Worm (Caenorhabditis elegans): Measurements from ENCODE around the gene srbc-33.

srbc-33 gene

DNA sequence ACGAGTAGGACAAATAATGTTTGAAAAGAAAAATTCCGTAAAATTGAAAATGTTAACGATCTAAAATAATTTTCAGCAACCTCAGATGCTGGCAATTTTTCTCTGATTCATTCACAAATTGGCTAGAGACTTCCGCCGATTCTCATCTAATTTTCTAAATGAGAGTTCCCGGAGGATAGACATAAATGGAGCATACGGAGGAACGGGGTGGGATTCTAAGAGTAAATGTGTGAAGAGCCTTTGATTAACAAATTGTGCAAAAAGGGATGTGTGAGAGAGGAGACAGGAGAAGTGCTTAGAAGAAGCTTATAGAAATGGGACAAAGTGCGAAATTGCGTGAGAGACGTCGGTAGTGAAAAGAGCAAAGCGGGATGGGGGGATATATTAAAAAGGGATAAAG lies 33.0 kb downstream of the srbc-33 start:
- TF ChIP-seq ceh-16 (tag; optimal IDR thresholded peaks at IDR 0.05): no peak
- TF ChIP-seq zag-1 (tag; optimal IDR thresholded peaks at IDR 0.05): no peak
- TF ChIP-seq sem-4 (tag; optimal IDR thresholded peaks at IDR 0.05): no peak
- TF ChIP-seq nhr-6 (tag; optimal IDR thresholded peaks at IDR 0.05): no peak
- no peak for TF ChIP-seq Y55F3AM.14 (GFP tag; optimal IDR thresholded peaks at IDR 0.05)
- TF ChIP-seq crh-2 (tag; optimal IDR thresholded peaks at IDR 0.05): no peak
- TF ChIP-seq lsy-2 (tag; optimal IDR thresholded peaks at IDR 0.05): no peak
- TF ChIP-seq nhr-10 (tag; optimal IDR thresholded peaks at IDR 0.05): no peak
- TF ChIP-seq nhr-23 (tag; optimal IDR thresholded peaks at IDR 0.05): no peak
- TF ChIP-seq dmd-4 (tag; optimal IDR thresholded peaks at IDR 0.05): no peak
- TF ChIP-seq nhr-25 (tag; optimal IDR thresholded peaks at IDR 0.05): no peak
- TF ChIP-seq gmeb-1 (tag; optimal IDR thresholded peaks at IDR 0.05): no peak
- no peak for TF ChIP-seq snpc-4 (tag; optimal IDR thresholded peaks at IDR 0.05)
- no peak for TF ChIP-seq lin-39 (tag; optimal IDR thresholded peaks at IDR 0.05)
- no peak for TF ChIP-seq skn-1 (tag; optimal IDR thresholded peaks at IDR 0.05)
- TF ChIP-seq unc-39 (tag; optimal IDR thresholded peaks at IDR 0.05): no peak
- no peak for TF ChIP-seq mab-5 (tag; optimal IDR thresholded peaks at IDR 0.05)
- TF ChIP-seq aly-2 (tag; optimal IDR thresholded peaks at IDR 0.05): no peak
- TF ChIP-seq nhr-11 (tag; optimal IDR thresholded peaks at IDR 0.05): no peak
- TF ChIP-seq mdl-1 (tag; optimal IDR thresholded peaks at IDR 0.05): no peak

DNA sequence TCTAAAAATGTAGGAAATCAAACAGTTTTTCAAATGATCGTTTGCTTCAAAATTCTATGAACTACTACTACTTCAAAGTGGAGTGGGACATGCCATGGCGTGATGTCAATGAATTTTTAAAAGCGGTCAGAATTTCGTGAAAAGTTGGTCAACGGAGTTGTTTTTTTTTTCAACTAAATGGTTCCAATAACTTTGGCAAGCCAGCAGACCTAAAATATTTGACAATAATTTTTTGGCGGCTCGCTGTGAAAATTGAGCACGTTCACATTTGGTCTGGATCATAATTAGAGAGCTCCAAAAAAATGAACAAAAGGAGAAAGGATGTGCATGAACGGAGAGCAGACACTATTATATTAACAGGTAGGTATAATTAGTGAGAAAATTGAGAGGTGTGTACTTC lies 34.3 kb downstream of the srbc-33 start:
- TF ChIP-seq sma-9 (GFP tag; optimal IDR thresholded peaks at IDR 0.05) (no peak), sma-9 (tag; optimal IDR thresholded peaks at IDR 0.05) (no peak), sma-3 (GFP tag; optimal IDR thresholded peaks at IDR 0.05) (no peak), nhr-25 (tag; optimal IDR thresholded peaks at IDR 0.05) (no peak), fos-1 (tag; optimal IDR thresholded peaks at IDR 0.05) (no peak), nhr-237 (tag; optimal IDR thresholded peaks at IDR 0.05) (no peak), nhr-23 (tag; optimal IDR thresholded peaks at IDR 0.05) (no peak), egl-27 (tag; optimal IDR thresholded peaks at IDR 0.05) (no peak), nhr-11 (tag; optimal IDR thresholded peaks at IDR 0.05) (no peak)

DNA sequence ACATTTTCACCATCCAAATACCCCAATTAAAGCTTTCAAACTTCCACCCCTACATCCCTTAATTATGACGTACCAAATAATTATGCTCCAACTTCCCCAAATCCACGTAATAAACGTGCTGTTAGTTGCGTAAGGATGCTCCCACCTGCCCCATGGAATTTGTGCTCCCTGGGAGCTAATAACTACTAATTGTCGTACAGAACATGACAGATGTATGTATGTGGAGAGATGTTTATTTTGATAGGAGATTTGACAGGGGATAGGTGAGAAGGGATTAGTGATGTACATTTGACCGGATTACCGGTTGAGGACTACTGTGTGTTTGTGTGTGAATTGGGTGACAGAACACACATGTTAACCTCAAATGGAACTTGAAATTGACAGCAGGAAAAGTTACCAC lies 34.8 kb downstream of the srbc-33 start:
- TF ChIP-seq sem-4 (tag; optimal IDR thresholded peaks at IDR 0.05) (no peak), nhr-129 (tag; optimal IDR thresholded peaks at IDR 0.05) (no peak), aly-2 (tag; optimal IDR thresholded peaks at IDR 0.05) (no peak), alr-1 (tag; optimal IDR thresholded peaks at IDR 0.05) (no peak), ceh-82 (tag; optimal IDR thresholded peaks at IDR 0.05) (no peak), nhr-6 (tag; optimal IDR thresholded peaks at IDR 0.05) (no peak), lsy-2 (tag; optimal IDR thresholded peaks at IDR 0.05) (no peak), lin-13 (GFP tag; optimal IDR thresholded peaks at IDR 0.05) (no peak), snpc-4 (tag; optimal IDR thresholded peaks at IDR 0.05) (no peak), lin-11 (tag; optimal IDR thresholded peaks at IDR 0.05) (no peak), crh-2 (tag; optimal IDR thresholded peaks at IDR 0.05) (no peak), ztf-1 (GFP tag; conservative IDR thresholded peaks at IDR 0.05) (no peak), Y55F3AM.14 (GFP tag; optimal IDR thresholded peaks at IDR 0.05) (no peak), mab-5 (tag; optimal IDR thresholded peaks at IDR 0.05) (no peak), lin-39 (tag; optimal IDR thresholded peaks at IDR 0.05) (no peak), F13H6.1 (tag; optimal IDR thresholded peaks at IDR 0.05) (no peak)

DNA sequence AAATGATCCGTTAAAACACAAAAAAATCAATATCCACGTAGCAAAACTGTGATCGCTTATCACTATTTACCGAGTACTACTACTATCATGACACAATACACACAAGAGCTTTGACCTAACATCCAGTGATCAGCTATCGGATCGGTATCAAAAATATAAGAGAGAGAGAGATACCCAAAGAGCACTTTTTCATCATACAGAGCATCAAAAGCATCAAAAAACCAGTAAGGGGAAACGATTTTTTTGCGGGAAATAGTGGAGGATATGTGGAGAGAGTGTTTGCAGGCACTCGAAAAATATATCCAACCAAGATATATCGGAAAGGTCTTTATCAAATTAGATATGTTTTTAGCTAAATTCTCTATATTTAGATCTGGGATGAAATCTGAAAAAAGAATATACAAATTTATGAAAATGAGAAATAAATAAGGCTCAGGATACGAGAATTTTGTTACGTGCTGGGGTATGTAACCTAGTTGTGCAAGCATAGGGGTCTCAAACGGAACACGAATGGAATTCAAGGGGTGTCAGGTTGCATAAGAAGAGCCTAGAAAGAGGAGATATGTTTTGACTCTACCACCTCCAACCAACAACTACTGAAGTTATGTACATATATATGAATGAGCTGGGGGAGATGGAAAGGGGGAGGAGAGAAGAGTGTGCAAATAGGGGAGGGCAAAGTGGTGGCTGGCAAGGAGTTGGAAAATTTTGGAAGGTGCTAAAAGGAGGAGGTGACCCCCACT lies 39.3 kb downstream of the srbc-33 start:
- TF ChIP-seq sem-4 (tag; optimal IDR thresholded peaks at IDR 0.05) (no peak), nhr-77 (tag; optimal IDR thresholded peaks at IDR 0.05) (no peak), ceh-16 (tag; optimal IDR thresholded peaks at IDR 0.05) (no peak), crh-2 (tag; optimal IDR thresholded peaks at IDR 0.05) (no peak), ztf-4 (tag; optimal IDR thresholded peaks at IDR 0.05) (no peak), mdl-1 (tag; optimal IDR thresholded peaks at IDR 0.05) (no peak)

DNA sequence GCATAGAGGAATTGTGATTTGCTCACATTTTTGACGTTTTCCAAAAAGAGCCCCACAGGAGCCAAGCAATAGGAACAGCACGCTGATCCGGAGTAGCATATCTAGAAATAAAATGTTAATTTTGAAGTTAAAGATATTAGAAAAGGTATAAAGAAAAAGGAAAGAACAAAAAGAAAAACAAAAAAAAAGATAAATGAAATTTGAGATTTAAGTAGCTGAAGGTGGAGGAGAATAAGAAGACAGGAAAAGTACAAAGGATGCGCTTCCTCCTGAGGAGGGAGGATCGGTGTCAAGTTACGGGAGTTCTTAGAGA lies 39.9 kb downstream of the srbc-33 start, which contains the start of gene cfz-2:
cfz-2 (minus strand) TSS at position 101 of the 313 bp plus-strand sequence.
- TF ChIP-seq blmp-1 (tag; optimal IDR thresholded peaks at IDR 0.05; ENCODE audit: insufficient read depth) (no peak), F13H6.1 (tag; optimal IDR thresholded peaks at IDR 0.05) (peak; percentile 29), alr-1 (tag; optimal IDR thresholded peaks at IDR 0.05) (no peak), ceh-82 (tag; optimal IDR thresholded peaks at IDR 0.05) (no peak)

All from whole organism, L2 larva.